Fruit fly (Drosophila melanogaster): ENCODE results near the gene jumu.
A peak's percentile ranks its signal among the peaks of the same experiment; 100 is the strongest.

Gene jumu

DNA sequence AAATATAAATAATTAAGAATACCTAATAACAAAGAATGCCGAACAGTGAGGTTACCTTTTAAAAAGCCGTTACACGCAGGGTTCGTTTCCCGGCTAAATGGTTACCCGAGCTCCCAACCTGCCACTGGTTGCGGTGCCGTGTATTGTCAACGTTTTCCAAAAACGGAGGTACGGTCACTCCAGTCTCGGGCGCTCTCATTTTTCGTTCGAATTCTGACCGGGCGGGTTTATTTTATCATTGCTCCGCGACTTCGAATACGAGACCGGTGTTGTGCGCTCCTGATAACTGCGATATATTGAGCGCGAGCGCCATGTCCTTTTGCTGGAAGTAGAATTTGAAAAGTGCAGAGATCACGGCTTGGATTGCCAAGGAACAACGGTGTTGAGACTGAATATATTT, at the start of gene jumu (continued):
- no peak for TF ChIP-seq prd (optimal IDR thresholded peaks at IDR 0.05)
- TF ChIP-seq prd (GFP tag; IDR thresholded peaks at IDR 0.05): no peak
- TF ChIP-seq al (GFP tag; IDR thresholded peaks at IDR 0.05): no peak
- TF ChIP-seq CG4424 (GFP tag; optimal IDR thresholded peaks at IDR 0.05): no peak
- no peak for TF ChIP-seq CG7357 (GFP tag; IDR thresholded peaks at IDR 0.05)
- TF ChIP-seq CG2120 (GFP tag; optimal IDR thresholded peaks at IDR 0.05): no peak
- TF ChIP-seq CG14014 (GFP tag; IDR thresholded peaks at IDR 0.05): no peak
- TF ChIP-seq Dref (GFP tag; IDR thresholded peaks at IDR 0.05): no peak
- TF ChIP-seq CG18599 (GFP tag; optimal IDR thresholded peaks at IDR 0.05): no peak
- TF ChIP-seq CG8388 (GFP tag; optimal IDR thresholded peaks at IDR 0.05): no peak
- TF ChIP-seq CG15514 (GFP tag; optimal IDR thresholded peaks at IDR 0.05): peak; percentile 90
- no peak for TF ChIP-seq CG34376 (GFP tag; optimal IDR thresholded peaks at IDR 0.05)
- TF ChIP-seq Hr39 (optimal IDR thresholded peaks at IDR 0.05): no peak
- no peak for TF ChIP-seq Scr (GFP tag; IDR thresholded peaks at IDR 0.05; ENCODE audit: partially characterized antibody)
- TF ChIP-seq ara (GFP tag; IDR thresholded peaks at IDR 0.05): no peak
- TF ChIP-seq Oaz (GFP tag; IDR thresholded peaks at IDR 0.05): no peak
- no peak for TF ChIP-seq CG6791 (GFP tag; IDR thresholded peaks at IDR 0.05; ENCODE audit: partially characterized antibody)
- no peak for TF ChIP-seq schlank (tag; optimal IDR thresholded peaks at IDR 0.05)
- TF ChIP-seq nau (GFP tag; optimal IDR thresholded peaks at IDR 0.05): no peak
- peak; percentile 87 for TF ChIP-seq CG1603 (tag; optimal IDR thresholded peaks at IDR 0.05)
- no peak for TF ChIP-seq rib (GFP tag; IDR thresholded peaks at IDR 0.05)
- no peak for TF ChIP-seq en (GFP tag; optimal IDR thresholded peaks at IDR 0.05)
- no peak for TF ChIP-seq tio (GFP tag; optimal IDR thresholded peaks at IDR 0.05)
- TF ChIP-seq bbx (GFP tag; IDR thresholded peaks at IDR 0.05; ENCODE audit: partially characterized antibody): no peak
- TF ChIP-seq chif (GFP tag; optimal IDR thresholded peaks at IDR 0.05): peak in 1 of 2 experiments; percentile 0
- TF ChIP-seq NC2β (GFP tag; optimal IDR thresholded peaks at IDR 0.05): peak; percentile 34
- TF ChIP-seq Ets65A (GFP tag): peak; percentile 83
- TF ChIP-seq ab (GFP tag; optimal IDR thresholded peaks at IDR 0.05): no peak
- no peak for TF ChIP-seq sim (GFP tag; IDR thresholded peaks at IDR 0.05)
- TF ChIP-seq tx (GFP tag; optimal IDR thresholded peaks at IDR 0.05): no peak
- TF ChIP-seq CG6654 (GFP tag; optimal IDR thresholded peaks at IDR 0.05): no peak
- TF ChIP-seq CG17829 (tag; optimal IDR thresholded peaks at IDR 0.05): peak; percentile 69
- TF ChIP-seq CG13123 (GFP tag; optimal IDR thresholded peaks at IDR 0.05): no peak
- no peak for TF ChIP-seq eve (GFP tag; optimal IDR thresholded peaks at IDR 0.05)
- TF ChIP-seq Meics (GFP tag; optimal IDR thresholded peaks at IDR 0.05): peak; percentile 7
- TF ChIP-seq CG3838 (GFP tag; optimal IDR thresholded peaks at IDR 0.05): no peak
- peak; percentile 49 for TF ChIP-seq sd (tag; optimal IDR thresholded peaks at IDR 0.05)
- TF ChIP-seq btn (GFP tag; optimal IDR thresholded peaks at IDR 0.05): no peak
- no peak for TF ChIP-seq CG2129 (GFP tag; IDR thresholded peaks at IDR 0.05; ENCODE audit: partially characterized antibody)
- no peak for TF ChIP-seq ato (GFP tag; IDR thresholded peaks at IDR 0.05; ENCODE audit: partially characterized antibody)
- no peak for TF ChIP-seq psq (GFP tag; optimal IDR thresholded peaks at IDR 0.05)
- TF ChIP-seq Fer1 (GFP tag; optimal IDR thresholded peaks at IDR 0.05): peak; percentile 25
- TF ChIP-seq lilli (GFP tag; optimal IDR thresholded peaks at IDR 0.05): peak; percentile 25
- TF ChIP-seq cwo (GFP tag; optimal IDR thresholded peaks at IDR 0.05): no peak
- TF ChIP-seq CTCF (GFP tag; optimal IDR thresholded peaks at IDR 0.05): peak; percentile 72
- no peak for TF ChIP-seq chm (GFP tag; IDR thresholded peaks at IDR 0.05)
- TF ChIP-seq CG33557 (GFP tag; optimal IDR thresholded peaks at IDR 0.05): no peak
- no peak for TF ChIP-seq ap (GFP tag; IDR thresholded peaks at IDR 0.05)
- TF ChIP-seq CG10274 (GFP tag; optimal IDR thresholded peaks at IDR 0.05): no peak
- no peak for TF ChIP-seq CG6683 (GFP tag; optimal IDR thresholded peaks at IDR 0.05)
- TF ChIP-seq nerfin-1 (tag; optimal IDR thresholded peaks at IDR 0.05): no peak
- no peak for TF ChIP-seq dimm (GFP tag; IDR thresholded peaks at IDR 0.05)
- no peak for TF ChIP-seq gce (GFP tag; IDR thresholded peaks at IDR 0.05)
